Worm (Caenorhabditis elegans) whole organism, L4 larva: ENCODE data around the gene twk-14.

Experiments used
- D1046.2 ChIP-seq: fragments of 200-800 bp; sonication (Bioruptor generic); IDR thresholded peaks from 2 replicates; pipeline ENCODE4 v1.3.6; 2022; ENCODE audit warnings: missing genetic modification characterization, missing compliant biosample characterization
- F26F4.8 ChIP-seq: fragments of 200-800 bp; sonication (Bioruptor generic); conservative IDR thresholded peaks from 2 replicates; pipeline ENCODE4 v1.3.6; 2022; ENCODE audit warnings: missing genetic modification characterization, missing compliant biosample characterization
- F37D6.2 ChIP-seq: sonication (generic microtip); optimal IDR thresholded peaks from 2 replicates; lab custom pipeline; 2016; ENCODE audit warnings: mild to moderate bottlenecking, missing genetic modification characterization, missing compliant biosample characterization
- F49E8.2 ChIP-seq: sonication (generic microtip); optimal IDR thresholded peaks from 2 replicates; lab custom pipeline; 2016; ENCODE audit warnings: missing compliant biosample characterization, mild to moderate bottlenecking, missing genetic modification characterization, borderline replicate concordance
- Y105C5A.15 ChIP-seq: fragments of 200-800 bp; sonication (Bioruptor generic); IDR thresholded peaks from 2 replicates; pipeline ENCODE4 v1.3.6; 2022; ENCODE audit warnings: missing genetic modification characterization, missing compliant biosample characterization
- Y48G9A.11 ChIP-seq: fragments of 200-800 bp; sonication (Bioruptor generic); IDR thresholded peaks from 2 replicates; pipeline ENCODE4 v1.3.6; 2022; ENCODE audit warnings: missing genetic modification reagents, missing genetic modification characterization, missing compliant biosample characterization
- Y5F2A.4 ChIP-seq: fragments of 200-800 bp; sonication (Bioruptor generic); optimal IDR thresholded peaks from 2 replicates; lab custom pipeline; 2018; ENCODE audit warnings: mild to moderate bottlenecking, missing genetic modification characterization, missing compliant biosample characterization
- ZK337.2 ChIP-seq: fragments of 200-800 bp; sonication (Bioruptor generic); IDR thresholded peaks from 2 replicates; pipeline ENCODE4 v1.3.6; 2022; ENCODE audit warnings: missing genetic modification reagents, missing genetic modification characterization, missing compliant biosample characterization
- ZK546.5 ChIP-seq, 2 experiments: sonication (generic microtip); optimal IDR thresholded peaks; 2 replicates each; lab custom pipeline; 2017; ENCODE audit warnings: missing biosample characterization in 2 of 2, missing genetic modification characterization in 2 of 2
- aha-1 ChIP-seq: fragments of 150-350 bp; peaks from one replicate; lab custom pipeline; 2014; ENCODE audit warnings: missing biosample characterization, missing genetic modification characterization
- ama-1 ChIP-seq: fragments of 150-350 bp; optimal IDR thresholded peaks from 2 replicates; lab custom pipeline; 2014; ENCODE audit warnings: inconsistent platforms, mixed read lengths
- arid-1 ChIP-seq: fragments of 200-800 bp; sonication (Bioruptor generic); conservative IDR thresholded peaks from 2 replicates; pipeline ENCODE4 v1.3.6; 2022; ENCODE audit warnings: missing genetic modification reagents, missing genetic modification characterization, missing compliant biosample characterization
- ceh-20 ChIP-seq: fragments of 200-800 bp; sonication (Bioruptor generic); IDR thresholded peaks from 2 replicates; pipeline ENCODE4 v1.3.6; 2022; ENCODE audit warnings: missing genetic modification reagents, missing genetic modification characterization, missing compliant biosample characterization
- ceh-28 ChIP-seq: fragments of 150-350 bp; optimal IDR thresholded peaks from 2 replicates; lab custom pipeline; 2014; ENCODE audit warnings: missing biosample characterization, missing genetic modification reagents, missing genetic modification characterization
- ceh-32 ChIP-seq: sonication (generic microtip); optimal IDR thresholded peaks from 2 replicates; lab custom pipeline; 2016; ENCODE audit warnings: mild to moderate bottlenecking, missing genetic modification characterization, missing compliant biosample characterization; ENCODE audit not compliant: poor library complexity
- ceh-44 ChIP-seq: fragments of 200-800 bp; sonication (Bioruptor generic); IDR thresholded peaks from 2 replicates; pipeline ENCODE4 v1.3.6; 2022; ENCODE audit warnings: missing genetic modification reagents, missing genetic modification characterization, missing compliant biosample characterization
- ceh-62 ChIP-seq: sonication (generic microtip); optimal IDR thresholded peaks from 2 replicates; lab custom pipeline; 2017; ENCODE audit warnings: missing biosample characterization, missing genetic modification characterization
- ces-1 ChIP-seq: fragments of 150-350 bp; sonication (generic microtip); optimal IDR thresholded peaks from 4 replicates; lab custom pipeline; 2014; ENCODE audit warnings: missing biosample characterization, missing genetic modification reagents, missing genetic modification characterization
- daf-16 ChIP-seq, 3 experiments: sonication (generic microtip); optimal IDR thresholded peaks; 2 replicates each; lab custom pipeline; 2016 to 2017; ENCODE audit warnings: missing genetic modification characterization in 3 of 3, missing genetic modification reagents in 3 of 3, mild to moderate bottlenecking in 2 of 3, missing compliant biosample characterization in 2 of 3, missing biosample characterization in 1 of 3, moderate library complexity in 1 of 3
- dmd-9 ChIP-seq: fragments of 200-800 bp; sonication (Bioruptor generic); IDR thresholded peaks from 2 replicates; pipeline ENCODE4 v1.3.6; 2022; ENCODE audit warnings: missing genetic modification reagents, missing genetic modification characterization, missing compliant biosample characterization
- egl-27 ChIP-seq: sonication (generic microtip); optimal IDR thresholded peaks from 3 replicates; lab custom pipeline; 2017; ENCODE audit warnings: missing biosample characterization, missing genetic modification reagents, missing genetic modification characterization
- egl-43 ChIP-seq: fragments of 200-800 bp; sonication (Bioruptor generic); IDR thresholded peaks from 2 replicates; pipeline ENCODE4 v1.3.6; 2022; ENCODE audit warnings: missing genetic modification reagents, missing genetic modification characterization, missing compliant biosample characterization
- fkh-10 ChIP-seq: fragments of 150-350 bp; optimal IDR thresholded peaks from 2 replicates; lab custom pipeline; 2014; ENCODE audit warnings: missing biosample characterization, missing genetic modification reagents, missing genetic modification characterization
- gei-8 ChIP-seq: fragments of 200-800 bp; sonication (Bioruptor generic); optimal IDR thresholded peaks from 2 replicates; lab custom pipeline; 2018; ENCODE audit warnings: mild to moderate bottlenecking, missing genetic modification characterization, missing compliant biosample characterization
- hif-1 ChIP-seq, 2 experiments: sonication (generic microtip); optimal IDR thresholded peaks; 2 replicates each; lab custom pipeline; 2016 to 2017; ENCODE audit warnings: missing compliant biosample characterization in 2 of 2, missing genetic modification characterization in 2 of 2, missing genetic modification reagents in 2 of 2, missing genotype in 2 of 2, mild to moderate bottlenecking in 1 of 2
- hlh-11 ChIP-seq: fragments of 200-800 bp; sonication (Bioruptor generic); optimal IDR thresholded peaks from 2 replicates; lab custom pipeline; 2018; ENCODE audit warnings: mild to moderate bottlenecking, missing genetic modification characterization, missing compliant biosample characterization
- hmg-1.1 ChIP-seq: fragments of 200-800 bp; sonication (Bioruptor generic); IDR thresholded peaks from 2 replicates; pipeline ENCODE4 v1.3.6; 2022; ENCODE audit warnings: missing genetic modification reagents, missing genetic modification characterization, missing compliant biosample characterization
- lim-7 ChIP-seq: fragments of 200-800 bp; sonication (Bioruptor generic); IDR thresholded peaks from 2 replicates; pipeline ENCODE4 v1.3.6; 2022; ENCODE audit warnings: missing genetic modification characterization, missing compliant biosample characterization
- lin-15B ChIP-seq: fragments of 150-350 bp; sonication (generic microtip); optimal IDR thresholded peaks from 3 replicates; lab custom pipeline; 2014; ENCODE audit warnings: missing biosample characterization, missing genetic modification characterization
- lin-29 ChIP-seq: fragments of 200-800 bp; sonication (Bioruptor generic); IDR thresholded peaks from 2 replicates; pipeline ENCODE4 v1.3.6; 2022; ENCODE audit warnings: missing genetic modification reagents, missing genetic modification characterization, missing compliant biosample characterization
- lin-39 ChIP-seq: fragments of 150-350 bp; optimal IDR thresholded peaks from 2 replicates; lab custom pipeline; 2014; ENCODE audit warnings: missing biosample characterization, missing genetic modification reagents, missing genetic modification characterization
- lsy-2 ChIP-seq, 2 experiments: fragments of 150-350 bp in 1 of 2; sonication (generic microtip) in 1 of 2; optimal IDR thresholded peaks; 2 replicates each; lab custom pipeline; 2014 to 2017; ENCODE audit warnings: missing biosample characterization in 2 of 2, missing genetic modification characterization in 2 of 2
- madf-5 ChIP-seq, 2 experiments: fragments of 200-800 bp; sonication (Bioruptor generic); IDR thresholded peaks; 2 replicates each; pipeline ENCODE4 v1.3.6; 2022; ENCODE audit warnings: missing compliant biosample characterization in 2 of 2, missing genetic modification characterization in 2 of 2
- madf-9 ChIP-seq: fragments of 200-800 bp; sonication (Bioruptor generic); conservative IDR thresholded peaks from 2 replicates; pipeline ENCODE4 v1.3.6; 2022; ENCODE audit warnings: missing genetic modification reagents, missing genetic modification characterization, missing compliant biosample characterization
- mdt-29 ChIP-seq: fragments of 200-800 bp; sonication (Bioruptor generic); IDR thresholded peaks from 2 replicates; pipeline ENCODE4 v1.3.6; 2022; ENCODE audit warnings: missing genetic modification reagents, missing genetic modification characterization, missing compliant biosample characterization
- mxl-2 ChIP-seq: fragments of 200-800 bp; sonication (Bioruptor generic); conservative IDR thresholded peaks from 2 replicates; pipeline ENCODE4 v1.3.6; 2022; ENCODE audit warnings: missing genetic modification reagents, missing genetic modification characterization, missing compliant biosample characterization
- mxl-3 ChIP-seq: fragments of 200-800 bp; sonication (Bioruptor generic); optimal IDR thresholded peaks from 2 replicates; lab custom pipeline; 2018; ENCODE audit warnings: mild to moderate bottlenecking, missing genetic modification characterization, missing compliant biosample characterization
- nhr-10 ChIP-seq: fragments of 150-350 bp; optimal IDR thresholded peaks from 2 replicates; lab custom pipeline; 2014; ENCODE audit warnings: missing biosample characterization, missing genetic modification characterization
- nhr-11 ChIP-seq: fragments of 150-350 bp; optimal IDR thresholded peaks from 2 replicates; lab custom pipeline; 2014; ENCODE audit warnings: missing biosample characterization, missing genetic modification characterization
- nhr-111 ChIP-seq: fragments of 200-800 bp; sonication (Bioruptor generic); optimal IDR thresholded peaks from 2 replicates; lab custom pipeline; 2018; ENCODE audit warnings: mild to moderate bottlenecking, missing genetic modification characterization, missing compliant biosample characterization
- nhr-237 ChIP-seq: sonication (generic microtip); optimal IDR thresholded peaks from 2 replicates; lab custom pipeline; 2017; ENCODE audit warnings: missing biosample characterization, missing genetic modification characterization
- nhr-25 ChIP-seq: sonication (generic microtip); optimal IDR thresholded peaks from 2 replicates; lab custom pipeline; 2017; ENCODE audit warnings: missing genetic modification characterization, mild to moderate bottlenecking, missing compliant biosample characterization, antibody characterized with exemption, moderate library complexity, borderline replicate concordance; ENCODE audit not compliant: insufficient read depth
- pqm-1 ChIP-seq: sonication (generic microtip); optimal IDR thresholded peaks from 2 replicates; lab custom pipeline; 2017; ENCODE audit warnings: missing biosample characterization, missing genetic modification characterization
- skn-1 ChIP-seq: fragments of 150-350 bp; optimal IDR thresholded peaks from 2 replicates; lab custom pipeline; 2014; ENCODE audit warnings: missing biosample characterization, missing genetic modification characterization
- spr-1 ChIP-seq: sonication (generic microtip); optimal IDR thresholded peaks from 2 replicates; lab custom pipeline; 2016; ENCODE audit warnings: mild to moderate bottlenecking, missing genetic modification characterization, missing compliant biosample characterization
- spr-3 ChIP-seq: fragments of 200-800 bp; sonication (Bioruptor generic); optimal IDR thresholded peaks from 2 replicates; lab custom pipeline; 2018; ENCODE audit warnings: mild to moderate bottlenecking, missing genetic modification characterization, missing compliant biosample characterization
- unc-130 ChIP-seq: sonication (generic microtip); optimal IDR thresholded peaks from 2 replicates; lab custom pipeline; 2016; ENCODE audit warnings: missing genetic modification reagents, missing genetic modification characterization, missing compliant biosample characterization
- vab-7 ChIP-seq: fragments of 200-800 bp; sonication (Bioruptor generic); IDR thresholded peaks from 2 replicates; pipeline ENCODE4 v1.3.6; 2022; ENCODE audit warnings: missing genetic modification reagents, missing genetic modification characterization, missing compliant biosample characterization
- zfp-3 ChIP-seq: fragments of 200-800 bp; sonication (Bioruptor generic); conservative IDR thresholded peaks from 2 replicates; pipeline ENCODE4 v1.3.6; 2022; ENCODE audit warnings: missing genetic modification reagents, missing genetic modification characterization, missing compliant biosample characterization
- ztf-11 ChIP-seq: fragments of 150-350 bp; optimal IDR thresholded peaks from 2 replicates; lab custom pipeline; 2014; ENCODE audit warnings: missing biosample characterization, missing genetic modification characterization

Gene twk-14

ce11 chrV:12343419-12343969 is 52.0 kb downstream of the twk-14 start, which contains the start of gene tomm-20 (continued):
- TF ChIP-seq ces-1 (no peak), aha-1 (tag; lab: Kevin White, UChicago) (peak; percentile 86), madf-9 (no peak), Y105C5A.15 (GFP tag; lab: Robert Waterston, UW) (no peak), D1046.2 (GFP tag; lab: Robert Waterston, UW) (no peak), zfp-3 (GFP tag; lab: Robert Waterston, UW) (no peak; the same call in 1 of the 2 replicates), skn-1 (tag; lab: Kevin White, UChicago) (no peak), ZK546.5 (tag; optimal IDR thresholded peaks at IDR 0.05; lab: Kevin White, UChicago) (no peak), nhr-25 (tag; lab: Kevin White, UChicago) (peak; percentile 82), ZK337.2 (no peak), nhr-11 (tag; lab: Kevin White, UChicago) (peak; percentile 81), mxl-3 (GFP tag; lab: Kevin White, UChicago) (no peak), lin-29 (GFP tag; lab: Robert Waterston, UW) (peak; percentile 84), ama-1 (peak; percentile 3), spr-1 (peak; percentile 83), pqm-1 (tag; lab: Kevin White, UChicago) (no peak), unc-130 (GFP tag; lab: Kevin White, UChicago) (peak; percentile 4), lin-15B (tag; lab: Kevin White, UChicago) (peak; percentile 50), ceh-20 (GFP tag; lab: Robert Waterston, UW) (peak; percentile 86), hlh-11 (tag; lab: Kevin White, UChicago) (peak; percentile 88), arid-1 (GFP tag; lab: Robert Waterston, UW) (peak; percentile 55), F37D6.2 (tag; lab: Kevin White, UChicago) (peak; percentile 79), mdt-29 (GFP tag; lab: Robert Waterston, UW) (0 out of 2 replicates have a peak, but pooled peaks have one; percentile 14), vab-7 (GFP tag; lab: Robert Waterston, UW) (0 out of 2 replicates have a peak, but pooled peaks have one; percentile 24), F26F4.8 (GFP tag; lab: Robert Waterston, UW) (no peak), ztf-11 (tag; lab: Kevin White, UChicago) (no peak), nhr-237 (tag; lab: Kevin White, UChicago) (no peak), ceh-62 (tag; lab: Kevin White, UChicago) (no peak), daf-16 (GFP tag; optimal IDR thresholded peaks at IDR 0.05; lab: Kevin White, UChicago) (peak; percentile 46 to 79), daf-16 (tag; optimal IDR thresholded peaks at IDR 0.05; lab: Kevin White, UChicago) (no peak), ceh-32 (tag; lab: Kevin White, UChicago) (peak; percentile 55), egl-27 (tag; lab: Kevin White, UChicago) (no peak), spr-3 (GFP tag; lab: Kevin White, UChicago) (peak; percentile 56), nhr-10 (tag; lab: Kevin White, UChicago) (no peak), ceh-44 (GFP tag; lab: Robert Waterston, UW) (no peak), egl-43 (GFP tag; lab: Robert Waterston, UW) (no peak), madf-5 (GFP tag; IDR thresholded peaks at IDR 0.05; lab: Robert Waterston, UW) (no peak), lim-7 (GFP tag; lab: Robert Waterston, UW) (no peak), lsy-2 (tag; optimal IDR thresholded peaks at IDR 0.05; lab: Kevin White, UChicago) (peak; percentile 71 to 96), ceh-28 (tag; lab: Kevin White, UChicago) (no peak), gei-8 (GFP tag; lab: Kevin White, UChicago) (no peak), fkh-10 (peak; percentile 89), mxl-2 (GFP tag; lab: Robert Waterston, UW) (no peak), nhr-111 (GFP tag; lab: Kevin White, UChicago) (no peak), Y48G9A.11 (GFP tag; lab: Robert Waterston, UW) (peak; percentile 90), dmd-9 (GFP tag; lab: Robert Waterston, UW) (no peak), lin-39 (tag; lab: Kevin White, UChicago) (no peak), F49E8.2 (peak; percentile 69), hif-1 (tag; optimal IDR thresholded peaks at IDR 0.05; lab: Kevin White, UChicago) (peak; percentile 51 to 63), Y5F2A.4 (GFP tag; lab: Kevin White, UChicago) (no peak), hmg-1.1 (peak; percentile 85)
